Worm (Caenorhabditis elegans): ENCODE measurements around the gene ttr-14.

DNA sequence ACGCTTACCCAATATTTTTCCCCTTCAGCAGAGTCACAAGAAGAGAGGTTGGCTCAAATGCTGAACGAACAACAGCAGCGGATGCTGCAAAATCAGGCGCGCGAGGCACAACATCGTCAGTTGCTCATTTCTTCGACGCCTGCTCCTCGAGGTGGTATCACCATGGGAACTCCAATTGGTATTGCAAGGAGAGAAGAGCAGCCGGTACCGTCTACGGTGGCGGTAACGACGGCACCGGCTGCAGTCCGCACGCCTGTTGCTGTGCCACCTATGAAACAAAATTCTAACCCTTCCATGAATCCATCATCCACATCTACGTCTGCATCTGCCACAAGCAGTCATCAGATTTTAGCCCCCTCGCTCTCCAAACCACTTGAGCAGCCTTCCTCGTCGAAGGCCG, 12.4 kb upstream of the ttr-14 start:
- no peak for TF ChIP-seq ceh-58 (GFP tag; IDR thresholded peaks at IDR 0.05)
- no peak for TF ChIP-seq ceh-27 (GFP tag; optimal IDR thresholded peaks at IDR 0.05)
- TF ChIP-seq dpl-1 (GFP tag; optimal IDR thresholded peaks at IDR 0.05): no peak
- no peak for TF ChIP-seq attf-5 (GFP tag; optimal IDR thresholded peaks at IDR 0.05)
- TF ChIP-seq xnd-1 (tag; optimal IDR thresholded peaks at IDR 0.05): no peak
- TF ChIP-seq lin-40 (tag; optimal IDR thresholded peaks at IDR 0.05): no peak
- TF ChIP-seq pha-4 (tag; optimal IDR thresholded peaks at IDR 0.05): no peak
- no peak for TF ChIP-seq ceh-100 (GFP tag; IDR thresholded peaks at IDR 0.05)
- no peak for TF ChIP-seq snpc-4 (GFP tag; optimal IDR thresholded peaks at IDR 0.05)
- no peak for TF ChIP-seq snpc-4 (tag; optimal IDR thresholded peaks at IDR 0.05)
- no peak for TF ChIP-seq cebp-1 (GFP tag; IDR thresholded peaks at IDR 0.05)
- no peak for TF ChIP-seq cebp-1 (tag; optimal IDR thresholded peaks at IDR 0.05)
- no peak for TF ChIP-seq hsf-1 (GFP tag; IDR thresholded peaks at IDR 0.05)
